Worm (Caenorhabditis elegans): ENCODE data around the gene rpl-2.
"Not testable (repeated sequence)": the region's sequence is repeated elsewhere in the genome, so short reads cannot be mapped to it uniquely, and the experiment has no call there.

rpl-2 gene

ce11 chrV:20479013-20479739, at the start of gene rpl-2, which contains the start of gene calf-1:
Gene rpl-2 (plus strand): TSS chrV:20479689.
Gene calf-1 (minus strand): TSS chrV:20479089.
- no peak for TF ChIP-seq vab-15 (tag; optimal IDR thresholded peaks at IDR 0.05)
- TF ChIP-seq lin-35 (GFP tag; optimal IDR thresholded peaks at IDR 0.05) = peak; percentile 62 to 84
- TF ChIP-seq nhr-20 (tag; optimal IDR thresholded peaks at IDR 0.05) = peak; percentile 51
- peak in 1 of 6 experiments; percentile 51 for TF ChIP-seq elt-3 (tag; optimal IDR thresholded peaks at IDR 0.05)
- peak; percentile 62 for TF ChIP-seq rnt-1 (tag; optimal IDR thresholded peaks at IDR 0.05)
- peak; percentile 60 for TF ChIP-seq blmp-1 (tag; optimal IDR thresholded peaks at IDR 0.05)
- TF ChIP-seq nhr-71 (tag; optimal IDR thresholded peaks at IDR 0.05) = peak; percentile 78
- peak; percentile 55 to 67 (median 63) for TF ChIP-seq dpl-1 (GFP tag; optimal IDR thresholded peaks at IDR 0.05)
- peak; percentile 69 for TF ChIP-seq nhr-47 (tag; optimal IDR thresholded peaks at IDR 0.05)
- TF ChIP-seq mdl-1 (tag; optimal IDR thresholded peaks at IDR 0.05) = no peak
- TF ChIP-seq aha-1 (tag; optimal IDR thresholded peaks at IDR 0.05) = no peak
- no peak for TF ChIP-seq tlp-1 (tag; optimal IDR thresholded peaks at IDR 0.05)
- TF ChIP-seq nhr-77 (tag; optimal IDR thresholded peaks at IDR 0.05) = peak; percentile 14
- peak; percentile 57 for TF ChIP-seq dsc-1 (tag; optimal IDR thresholded peaks at IDR 0.05)
- peak; percentile 33 to 86 for TF ChIP-seq lsy-2 (tag; optimal IDR thresholded peaks at IDR 0.05)
- TF ChIP-seq skn-1 (tag; optimal IDR thresholded peaks at IDR 0.05) = peak; percentile 65
- peak; percentile 68 for TF ChIP-seq tbx-2 (tag; optimal IDR thresholded peaks at IDR 0.05)
- TF ChIP-seq nhr-19 (GFP tag; conservative IDR thresholded peaks at IDR 0.05) = peak; percentile 43
- TF ChIP-seq nhr-237 (tag; optimal IDR thresholded peaks at IDR 0.05) = peak; percentile 9
- TF ChIP-seq unc-130 (tag; optimal IDR thresholded peaks at IDR 0.05) = peak; percentile 42
- peak; percentile 79 for TF ChIP-seq snu-23 (GFP tag; optimal IDR thresholded peaks at IDR 0.05)
- no peak for TF ChIP-seq sup-37 (GFP tag; optimal IDR thresholded peaks at IDR 0.05)
- peak; percentile 67 for TF ChIP-seq C16A3.4 (tag; optimal IDR thresholded peaks at IDR 0.05)
- TF ChIP-seq isw-1 (GFP tag; IDR thresholded peaks at IDR 0.05) = peak; percentile 51
- no peak for TF ChIP-seq unc-86 (tag; optimal IDR thresholded peaks at IDR 0.05)
- TF ChIP-seq mep-1 (tag; optimal IDR thresholded peaks at IDR 0.05) = peak; percentile 79
- no peak for TF ChIP-seq zip-4 (GFP tag; optimal IDR thresholded peaks at IDR 0.05)
- peak; percentile 57 for TF ChIP-seq F16B12.6 (tag; optimal IDR thresholded peaks at IDR 0.05)
- peak; percentile 53 for TF ChIP-seq swsn-7 (tag; optimal IDR thresholded peaks at IDR 0.05)
- TF ChIP-seq nhr-85 (tag) = peak; percentile 80
- no peak for TF ChIP-seq jun-1 (tag; optimal IDR thresholded peaks at IDR 0.05)
- TF ChIP-seq xbp-1 (tag; optimal IDR thresholded peaks at IDR 0.05) = peak; percentile 59
- peak; percentile 69 to 70 for TF ChIP-seq efl-1 (optimal IDR thresholded peaks at IDR 0.05)
- TF ChIP-seq efl-1 (GFP tag; optimal IDR thresholded peaks at IDR 0.05 in 1 of 2) = peak; percentile 63 to 94
- TF ChIP-seq egl-27 (tag; optimal IDR thresholded peaks at IDR 0.05) = no peak
- no peak for TF ChIP-seq sptf-1 (tag; optimal IDR thresholded peaks at IDR 0.05)
- peak; percentile 28 for TF ChIP-seq lin-13 (GFP tag; optimal IDR thresholded peaks at IDR 0.05)
- no peak for TF ChIP-seq ceh-8 (GFP tag; optimal IDR thresholded peaks at IDR 0.05)
- TF ChIP-seq ceh-82 (tag; optimal IDR thresholded peaks at IDR 0.05) = peak; percentile 24 to 61 (median 59)
- TF ChIP-seq fkh-8 (tag; optimal IDR thresholded peaks at IDR 0.05) = peak; percentile 59

- TF ChIP-seq lin-35 (GFP tag; optimal IDR thresholded peaks at IDR 0.05) (peak in 1 of 2 experiments; percentile 38), efl-1 (optimal IDR thresholded peaks at IDR 0.05) (peak; percentile 22 to 44), dpl-1 (GFP tag; optimal IDR thresholded peaks at IDR 0.05) (peak in 2 of 3 experiments; percentile 5 to 23), F16B12.6 (tag; optimal IDR thresholded peaks at IDR 0.05) (peak; percentile 72)
- TF ChIP-seq efl-1 (GFP tag; optimal IDR thresholded peaks at IDR 0.05 in 1 of 2) = not testable (repeated sequence)
Measured at ce11 chrV:20431390-20431789, 48.1 kb upstream of the rpl-2 start.
